Worm (Caenorhabditis elegans): ENCODE results near the gene ttr-23.

DNA sequence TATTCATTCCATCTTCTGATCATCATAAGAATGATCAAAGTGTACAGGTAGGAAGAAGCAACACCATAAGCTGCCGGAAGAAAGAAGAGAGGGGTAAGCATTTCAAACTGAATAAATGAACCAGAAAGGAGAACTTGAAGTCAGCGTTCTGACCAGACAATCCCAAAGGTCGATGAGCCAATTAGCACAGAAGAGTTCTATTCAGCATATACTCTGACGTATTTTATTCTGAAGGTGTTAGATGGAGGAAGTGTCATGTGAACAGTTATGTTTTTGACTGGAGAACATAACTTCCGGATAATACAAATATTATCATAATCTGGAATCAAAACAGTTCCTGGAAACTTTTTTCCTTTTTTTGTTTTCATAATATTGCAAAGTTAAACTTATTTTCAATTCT is 966 bp downstream of the ttr-23 start, which contains the start of gene srg-32:
- TF ChIP-seq dao-5 (tag; optimal IDR thresholded peaks at IDR 0.05) (no peak), him-1 (tag; optimal IDR thresholded peaks at IDR 0.05) (no peak)
